Fruit fly (Drosophila melanogaster) whole organism, embryonic: ENCODE measurements around the gene mas.

Experiments
- C15 ChIP-seq: fragments of 200-800 bp; sonication (Bioruptor generic); IDR thresholded peaks from 3 replicates; pipeline ENCODE4 v1.3.6; 2022; ENCODE audit warnings: missing biosample characterization, missing genetic modification characterization
- CG1024 ChIP-seq: fragments of 200-800 bp; sonication (Bioruptor generic); IDR thresholded peaks from 2 replicates; pipeline ENCODE4 v1.3.6; 2022; ENCODE audit warnings: missing biosample characterization, missing genetic modification characterization
- CG11560 ChIP-seq: fragments of 200-800 bp; sonication (Bioruptor generic); IDR thresholded peaks from 3 replicates; pipeline ENCODE4 v1.3.6; 2022; ENCODE audit warnings: missing biosample characterization, missing genetic modification characterization
- CG11696 ChIP-seq: fragments of 200-800 bp; sonication (Bioruptor generic); IDR thresholded peaks from 2 replicates; pipeline ENCODE4 v1.3.6; 2022; ENCODE audit warnings: missing biosample characterization, missing genetic modification characterization
- CG12104 ChIP-seq: fragments of 200-800 bp; sonication (Bioruptor generic); optimal IDR thresholded peaks from 3 replicates; lab custom pipeline; 2016; ENCODE audit warnings: missing biosample characterization, missing genetic modification characterization
- CG12391 ChIP-seq: fragments of 200-800 bp; sonication (Bioruptor generic); optimal IDR thresholded peaks from 3 replicates; lab custom pipeline; 2018; ENCODE audit warnings: missing biosample characterization, mild to moderate bottlenecking, missing genetic modification characterization, moderate library complexity
- CG12744 ChIP-seq: fragments of 200-800 bp; sonication (Bioruptor generic); optimal IDR thresholded peaks from 2 replicates; lab custom pipeline; 2016; ENCODE audit warnings: missing biosample characterization, missing genetic modification characterization
- CG13123 ChIP-seq: fragments of 200-800 bp; sonication (Bioruptor generic); optimal IDR thresholded peaks from 2 replicates; lab custom pipeline; 2016; ENCODE audit warnings: missing biosample characterization, missing genetic modification characterization
- CG14050 ChIP-seq: fragments of 200-800 bp; sonication (Bioruptor generic); IDR thresholded peaks from 3 replicates; pipeline ENCODE4 v1.3.6; 2022; ENCODE audit warnings: missing biosample characterization, missing genetic modification characterization
- CG14441 ChIP-seq: fragments of 200-800 bp; sonication (Bioruptor generic); IDR thresholded peaks from 2 replicates; pipeline ENCODE4 v1.3.6; 2022; ENCODE audit warnings: missing biosample characterization, missing genetic modification characterization
- CG15514 ChIP-seq: fragments of 200-800 bp; sonication (Bioruptor generic); optimal IDR thresholded peaks from 3 replicates; lab custom pipeline; 2017; ENCODE audit warnings: missing biosample characterization, missing genetic modification characterization, mild to moderate bottlenecking, moderate library complexity, missing genetic modification reagents
- CG17186 ChIP-seq: fragments of 200-800 bp; sonication (Bioruptor generic); optimal IDR thresholded peaks from 3 replicates; lab custom pipeline; 2017; ENCODE audit warnings: missing biosample characterization, missing genetic modification reagents, missing genetic modification characterization
- CG3163 ChIP-seq: fragments of 200-800 bp; sonication (Bioruptor generic); optimal IDR thresholded peaks from 3 replicates; lab custom pipeline; 2016; ENCODE audit warnings: missing biosample characterization, missing genetic modification characterization
- CG32532 ChIP-seq: fragments of 200-800 bp; sonication (Bioruptor generic); IDR thresholded peaks from 2 replicates; pipeline ENCODE4 v1.3.6; 2022; ENCODE audit warnings: missing biosample characterization, missing genetic modification characterization
- CG3281 ChIP-seq: fragments of 200-800 bp; sonication (Bioruptor generic); optimal IDR thresholded peaks from 3 replicates; lab custom pipeline; 2017; ENCODE audit warnings: missing biosample characterization, mild to moderate bottlenecking, missing genetic modification characterization
- CG34224 ChIP-seq: fragments of 200-800 bp; sonication (Bioruptor generic); IDR thresholded peaks from 3 replicates; pipeline ENCODE4 v1.3.6; 2022; ENCODE audit warnings: missing biosample characterization, missing genetic modification characterization; ENCODE audit not compliant: partially characterized antibody
- CG3847 ChIP-seq: fragments of 200-800 bp; sonication (Bioruptor generic); IDR thresholded peaks from 2 replicates; pipeline ENCODE4 v1.3.6; 2022; ENCODE audit warnings: missing biosample characterization, missing genetic modification characterization
- CG4820 ChIP-seq: fragments of 200-800 bp; sonication (Bioruptor generic); optimal IDR thresholded peaks from 3 replicates; lab custom pipeline; 2016; ENCODE audit warnings: missing biosample characterization, missing genetic modification characterization
- CG6854 ChIP-seq: fragments of 200-800 bp; sonication (Bioruptor generic); optimal IDR thresholded peaks from 3 replicates; lab custom pipeline; 2017; ENCODE audit warnings: missing biosample characterization, mild to moderate bottlenecking, missing genetic modification characterization
- CG7357 ChIP-seq: fragments of 200-800 bp; sonication (Bioruptor generic); IDR thresholded peaks from 3 replicates; pipeline ENCODE4 v1.3.6; 2022; ENCODE audit warnings: missing biosample characterization, missing genetic modification characterization
- CG7928 ChIP-seq: fragments of 200-800 bp; sonication (Bioruptor generic); optimal IDR thresholded peaks from 2 replicates; lab custom pipeline; 2017; ENCODE audit warnings: missing biosample characterization, mild to moderate bottlenecking, missing genetic modification characterization
- CkIIα-i1 ChIP-seq: fragments of 200-800 bp; sonication (Bioruptor generic); IDR thresholded peaks from 2 replicates; pipeline ENCODE4 v1.3.6; 2022; ENCODE audit warnings: missing biosample characterization, missing genetic modification characterization
- Doc3 ChIP-seq: fragments of 200-800 bp; sonication (Bioruptor generic); IDR thresholded peaks from 3 replicates; pipeline ENCODE4 v1.3.6; 2022; ENCODE audit warnings: missing biosample characterization, missing genetic modification characterization; ENCODE audit not compliant: partially characterized antibody
- ERR ChIP-seq: fragments of 200-800 bp; sonication (Bioruptor generic); optimal IDR thresholded peaks from 2 replicates; lab custom pipeline; 2016; ENCODE audit warnings: missing biosample characterization, missing genetic modification characterization
- Hmr ChIP-seq: fragments of 200-800 bp; sonication (Bioruptor generic); optimal IDR thresholded peaks from 3 replicates; lab custom pipeline; 2017; ENCODE audit warnings: mild to moderate bottlenecking, missing biosample characterization, missing genetic modification reagents, missing genetic modification characterization
- Kr ChIP-seq: fragments of 200-800 bp; sonication (Bioruptor generic); optimal IDR thresholded peaks from 2 replicates; lab custom pipeline; 2017; ENCODE audit warnings: missing biosample characterization, mild to moderate bottlenecking, missing genetic modification characterization
- Max ChIP-seq: fragments of 200-800 bp; sonication (Bioruptor generic); optimal IDR thresholded peaks from 2 replicates; lab custom pipeline; 2016; ENCODE audit warnings: missing biosample characterization, mild to moderate bottlenecking, missing genetic modification characterization
- Scr ChIP-seq: fragments of 200-800 bp; sonication (Bioruptor generic); IDR thresholded peaks from 2 replicates; pipeline ENCODE4 v1.3.6; 2022; ENCODE audit warnings: missing biosample characterization, missing genetic modification characterization; ENCODE audit not compliant: partially characterized antibody
- Side ChIP-seq: fragments of 200-800 bp; sonication (Bioruptor generic); optimal IDR thresholded peaks from 2 replicates; lab custom pipeline; 2016; ENCODE audit warnings: missing biosample characterization, missing genetic modification characterization
- Sin3A ChIP-seq: fragments of >200 bp; optimal IDR thresholded peaks from 2 replicates; lab custom pipeline; 2018
- Sox100B ChIP-seq: fragments of 200-800 bp; sonication (Bioruptor generic); optimal IDR thresholded peaks from 3 replicates; lab custom pipeline; 2018; ENCODE audit warnings: missing biosample characterization, mild to moderate bottlenecking, missing genetic modification characterization
- Trl ChIP-seq, 3 experiments: fragments of >200 bp in 2 of 3; fragments of 200-800 bp in 1 of 3; sonication (Bioruptor generic) in 1 of 3; optimal IDR thresholded peaks; 2 replicates in 1 of 3; 3 replicates in 2 of 3; lab custom pipeline; 2016 to 2017; ENCODE audit warnings: missing biosample characterization in 1 of 3, missing genetic modification characterization in 1 of 3
- ash1 ChIP-seq: fragments of 200-800 bp; sonication (Bioruptor generic); optimal IDR thresholded peaks from 2 replicates; lab custom pipeline; 2018; ENCODE audit warnings: missing biosample characterization, mild to moderate bottlenecking, missing genetic modification characterization
- ato ChIP-seq: fragments of 200-800 bp; sonication (Bioruptor generic); IDR thresholded peaks from 2 replicates; pipeline ENCODE4 v1.3.6; 2022; ENCODE audit warnings: missing biosample characterization, missing genetic modification characterization; ENCODE audit not compliant: partially characterized antibody
- caup ChIP-seq: fragments of 200-800 bp; sonication (Bioruptor generic); optimal IDR thresholded peaks from 3 replicates; lab custom pipeline; 2017; ENCODE audit warnings: missing biosample characterization, mild to moderate bottlenecking, missing genetic modification characterization, moderate library complexity; ENCODE audit not compliant: severe bottlenecking
- dm ChIP-seq: fragments of 200-800 bp; sonication (Bioruptor generic); optimal IDR thresholded peaks from 3 replicates; lab custom pipeline; 2016; ENCODE audit warnings: missing biosample characterization, missing genetic modification characterization
- fd96Cb ChIP-seq: fragments of 200-800 bp; sonication (Bioruptor generic); optimal IDR thresholded peaks from 2 replicates; lab custom pipeline; 2018; ENCODE audit warnings: missing biosample characterization, mild to moderate bottlenecking, missing genetic modification characterization, moderate library complexity
- gfzf ChIP-seq: fragments of 200-800 bp; sonication (Bioruptor generic); optimal IDR thresholded peaks from 2 replicates; lab custom pipeline; 2016; ENCODE audit warnings: missing biosample characterization, mild to moderate bottlenecking, missing genetic modification characterization, moderate library complexity
- h ChIP-seq: fragments of >200 bp; optimal IDR thresholded peaks from 2 replicates; lab custom pipeline; 2017
- hbn ChIP-seq: fragments of 200-800 bp; sonication (Bioruptor generic); IDR thresholded peaks from 2 replicates; pipeline ENCODE4 v1.3.6; 2022; ENCODE audit warnings: missing biosample characterization, missing genetic modification characterization; ENCODE audit not compliant: partially characterized antibody
- hkb ChIP-seq, 2 experiments: fragments of 200-800 bp in 1 of 2; fragments of >200 bp in 1 of 2; sonication (Bioruptor generic) in 1 of 2; IDR thresholded peaks in 1 of 2; optimal IDR thresholded peaks in 1 of 2; 2 replicates each; pipeline versions ENCODE4 v1.3.6 to Lab custom; 2017 to 2022; ENCODE audit warnings: missing biosample characterization in 1 of 2, missing genetic modification characterization in 1 of 2
- insv ChIP-seq, 2 experiments: fragments of 200-800 bp; sonication (Bioruptor generic); optimal IDR thresholded peaks; 3 replicates each; lab custom pipeline; 2016 to 2018; ENCODE audit warnings: missing biosample characterization in 2 of 2, missing genetic modification characterization in 2 of 2
- kah ChIP-seq: fragments of 200-800 bp; sonication (Bioruptor generic); optimal IDR thresholded peaks from 2 replicates; lab custom pipeline; 2018; ENCODE audit warnings: missing biosample characterization, mild to moderate bottlenecking, missing genetic modification characterization
- lmd ChIP-seq: fragments of 200-800 bp; sonication (Bioruptor generic); IDR thresholded peaks from 2 replicates; pipeline ENCODE4 v1.3.6; 2022; ENCODE audit warnings: missing biosample characterization, missing genetic modification characterization
- nau ChIP-seq: fragments of 200-800 bp; sonication (Bioruptor generic); optimal IDR thresholded peaks from 3 replicates; lab custom pipeline; 2017; ENCODE audit warnings: missing biosample characterization, mild to moderate bottlenecking, missing genetic modification characterization, missing genetic modification reagents
- odd ChIP-seq: fragments of 200-800 bp; sonication (Bioruptor generic); optimal IDR thresholded peaks from 2 replicates; lab custom pipeline; 2017; ENCODE audit warnings: missing biosample characterization, mild to moderate bottlenecking, missing genetic modification characterization
- scrt ChIP-seq: fragments of 200-800 bp; sonication (Bioruptor generic); optimal IDR thresholded peaks from 2 replicates; lab custom pipeline; 2018; ENCODE audit warnings: missing biosample characterization, mild to moderate bottlenecking, missing genetic modification characterization, moderate library complexity
- seq ChIP-seq: fragments of 200-800 bp; sonication (Bioruptor generic); IDR thresholded peaks from 2 replicates; pipeline ENCODE4 v1.3.6; 2022; ENCODE audit warnings: missing biosample characterization, missing genetic modification characterization
- sob ChIP-seq: fragments of 200-800 bp; sonication (Bioruptor generic); IDR thresholded peaks from 2 replicates; pipeline ENCODE4 v1.3.6; 2022; ENCODE audit warnings: missing biosample characterization, missing genetic modification characterization
- sqz ChIP-seq: fragments of 200-800 bp; sonication (Bioruptor generic); optimal IDR thresholded peaks from 3 replicates; lab custom pipeline; 2018; ENCODE audit warnings: missing biosample characterization, mild to moderate bottlenecking, missing genetic modification characterization

The mas gene

DNA sequence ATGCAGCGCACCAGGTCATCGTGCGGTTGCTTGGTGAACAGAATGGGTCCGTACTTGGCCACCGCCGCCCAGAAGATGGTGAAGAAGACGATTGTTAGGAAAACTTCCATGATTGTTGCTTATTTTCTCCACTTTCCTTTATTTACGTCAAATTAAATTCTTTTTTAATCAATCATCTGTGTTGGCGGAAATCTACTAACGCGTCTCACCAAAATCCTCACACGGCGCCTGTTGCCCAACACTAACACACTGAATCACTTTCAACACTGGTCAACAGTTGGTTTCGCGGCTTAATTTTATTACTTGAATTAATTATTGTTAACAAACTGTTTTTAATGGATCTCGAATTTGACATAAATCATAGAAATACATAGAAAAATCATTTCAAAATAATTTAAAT lies 19.4 kb upstream of the mas start, which contains the start of gene VhaM9.7-c:
VhaM9.7-c (minus strand) TSS at position 207 of the 400 bp plus-strand sequence.
- peak; percentile 45; the same call in 1 of the 2 replicates for TF ChIP-seq hbn
- TF ChIP-seq CG17186 (GFP tag; lab: Kevin White, UChicago): peak; percentile 19
- TF ChIP-seq sqz (GFP tag; lab: Kevin White, UChicago): peak; percentile 6
- peak; percentile 81 for TF ChIP-seq gfzf (GFP tag; lab: Kevin White, UChicago)
- TF ChIP-seq scrt (GFP tag; lab: Kevin White, UChicago): peak; percentile 54
- no peak for TF ChIP-seq ato (GFP tag; lab: Robert Waterston, UW)
- TF ChIP-seq Sin3A (lab: Kevin White, UChicago): peak; percentile 22
- TF ChIP-seq C15 (GFP tag; lab: Robert Waterston, UW): no peak
- TF ChIP-seq h (lab: Kevin White, UChicago): no peak
- TF ChIP-seq ERR (GFP tag; lab: Kevin White, UChicago): peak; percentile 12
- no peak for TF ChIP-seq CG4820 (GFP tag; lab: Kevin White, UChicago)
- no peak for TF ChIP-seq Trl (optimal IDR thresholded peaks at IDR 0.05; lab: Kevin White, UChicago)
- peak; percentile 22 for TF ChIP-seq Trl (GFP tag; optimal IDR thresholded peaks at IDR 0.05; lab: Kevin White, UChicago)
- peak; percentile 28 for TF ChIP-seq CG12744 (GFP tag; lab: Kevin White, UChicago)
- no peak for TF ChIP-seq CG11560 (tag; lab: Robert Waterston, UW)
- peak; percentile 23 for TF ChIP-seq Hmr (GFP tag; lab: Kevin White, UChicago)
- TF ChIP-seq CG12104: no peak
- no peak for TF ChIP-seq hkb (optimal IDR thresholded peaks at IDR 0.05; lab: Kevin White, UChicago)
- no peak for TF ChIP-seq hkb (GFP tag; IDR thresholded peaks at IDR 0.05; lab: Robert Waterston, UW)
- TF ChIP-seq CG14050 (GFP tag; lab: Robert Waterston, UW): no peak
- no peak for TF ChIP-seq CG3163 (GFP tag; lab: Kevin White, UChicago)
- no peak for TF ChIP-seq CG3281 (GFP tag; lab: Kevin White, UChicago)
- peak; percentile 34 for TF ChIP-seq Max (GFP tag; lab: Kevin White, UChicago)
- no peak for TF ChIP-seq Sox100B
- TF ChIP-seq CG32532 (GFP tag; lab: Robert Waterston, UW): no peak
- TF ChIP-seq CG14441 (GFP tag; lab: Robert Waterston, UW): no peak
- TF ChIP-seq odd (GFP tag; lab: Kevin White, UChicago): no peak
- TF ChIP-seq CG13123: no peak
- TF ChIP-seq CG11696 (GFP tag; lab: Robert Waterston, UW): no peak
- TF ChIP-seq Scr (GFP tag; lab: Robert Waterston, UW): peak; percentile 28; the same call in 1 of the 2 replicates
- TF ChIP-seq Doc3: no peak
- peak; percentile 47 for TF ChIP-seq CG15514 (GFP tag; lab: Kevin White, UChicago)
- TF ChIP-seq seq (GFP tag; lab: Robert Waterston, UW): no peak
- no peak for TF ChIP-seq fd96Cb (tag; lab: Kevin White, UChicago)
- TF ChIP-seq CG7928: no peak
- no peak for TF ChIP-seq Kr
- peak; percentile 0 for TF ChIP-seq dm (GFP tag; lab: Kevin White, UChicago)
- 0 out of 2 replicates have a peak, but pooled peaks have one; percentile 7 for TF ChIP-seq CG1024 (GFP tag; lab: Robert Waterston, UW)
- peak; percentile 3 for TF ChIP-seq kah (GFP tag; lab: Kevin White, UChicago)
- peak; percentile 15; the same call in 1 of the 3 replicates for TF ChIP-seq CG34224 (GFP tag; lab: Robert Waterston, UW)
- TF ChIP-seq CG3847 (GFP tag; lab: Robert Waterston, UW): peak; percentile 50; the same call in 1 of the 2 replicates
- no peak for TF ChIP-seq ash1 (GFP tag; lab: Kevin White, UChicago)
- TF ChIP-seq CG6854 (GFP tag; lab: Kevin White, UChicago): no peak
- no peak for TF ChIP-seq insv (GFP tag; optimal IDR thresholded peaks at IDR 0.05; lab: Kevin White, UChicago)
- TF ChIP-seq caup: peak; percentile 43
- TF ChIP-seq nau: no peak
- no peak for TF ChIP-seq CkIIα-i1 (GFP tag; lab: Robert Waterston, UW)
- TF ChIP-seq lmd: peak; percentile 12; the same call in 1 of the 2 replicates
- TF ChIP-seq CG12391 (tag; lab: Kevin White, UChicago): peak; percentile 16
- TF ChIP-seq sob (GFP tag; lab: Robert Waterston, UW): peak; percentile 68
- TF ChIP-seq Side (GFP tag; lab: Kevin White, UChicago): peak; percentile 26
- TF ChIP-seq CG7357 (GFP tag; lab: Robert Waterston, UW): no peak
